Worm (Caenorhabditis elegans) whole organism, late embryonic: ENCODE measurements around the gene pgp-12.

Experiments
- T23F11.4 ChIP-seq: fragments of 200-800 bp; sonication (Bioruptor generic); optimal IDR thresholded peaks from 2 replicates; lab custom pipeline; 2018; ENCODE audit warnings: mild to moderate bottlenecking, missing genetic modification characterization, missing compliant biosample characterization
- ama-1 ChIP-seq: fragments of 150-350 bp; optimal IDR thresholded peaks from 2 replicates; lab custom pipeline; 2014
- ceh-19 ChIP-seq: fragments of 200-800 bp; sonication (Bioruptor generic); optimal IDR thresholded peaks from 2 replicates; lab custom pipeline; 2018; ENCODE audit warnings: mild to moderate bottlenecking, missing genetic modification characterization, missing compliant biosample characterization
- ceh-22 ChIP-seq: sonication (generic microtip); optimal IDR thresholded peaks from 2 replicates; lab custom pipeline; 2017; ENCODE audit warnings: missing biosample characterization, missing genetic modification characterization
- ceh-24 ChIP-seq: sonication (generic microtip); optimal IDR thresholded peaks from 2 replicates; lab custom pipeline; 2016; ENCODE audit warnings: mild to moderate bottlenecking, missing genetic modification characterization, missing compliant biosample characterization
- che-1 ChIP-seq: sonication (generic microtip); optimal IDR thresholded peaks from 2 replicates; lab custom pipeline; 2016; ENCODE audit warnings: mild to moderate bottlenecking, missing genetic modification characterization, missing compliant biosample characterization
- dve-1 ChIP-seq: sonication (generic microtip); optimal IDR thresholded peaks from 2 replicates; lab custom pipeline; 2017; ENCODE audit warnings: antibody characterized with exemption, mild to moderate bottlenecking, missing genetic modification characterization, missing compliant biosample characterization
- elt-2 ChIP-seq: sonication (generic microtip); optimal IDR thresholded peaks from 2 replicates; lab custom pipeline; 2016; ENCODE audit warnings: missing genetic modification reagents, missing genetic modification characterization, missing compliant biosample characterization
- elt-4 ChIP-seq: sonication (generic microtip); optimal IDR thresholded peaks from 2 replicates; lab custom pipeline; 2016; ENCODE audit warnings: missing genetic modification characterization, missing compliant biosample characterization
- ets-4 ChIP-seq: sonication (generic microtip); optimal IDR thresholded peaks from 2 replicates; lab custom pipeline; 2016; ENCODE audit warnings: missing genetic modification characterization, missing compliant biosample characterization
- eyg-1 ChIP-seq: sonication (generic microtip); optimal IDR thresholded peaks from 2 replicates; lab custom pipeline; 2016; ENCODE audit warnings: missing genotype, missing genetic modification characterization, missing compliant biosample characterization
- fkh-6 ChIP-seq: sonication (generic microtip); optimal IDR thresholded peaks from 2 replicates; lab custom pipeline; 2016; ENCODE audit warnings: missing genetic modification characterization, missing compliant biosample characterization
- gmeb-2 ChIP-seq: sonication (generic microtip); optimal IDR thresholded peaks from 2 replicates; lab custom pipeline; 2016; ENCODE audit warnings: missing genetic modification characterization, inconsistent platforms, missing compliant biosample characterization
- hlh-6 ChIP-seq: sonication (generic microtip); optimal IDR thresholded peaks from 2 replicates; lab custom pipeline; 2016; ENCODE audit warnings: missing genotype, missing genetic modification characterization, missing compliant biosample characterization
- lim-6 ChIP-seq: sonication (generic microtip); optimal IDR thresholded peaks from 2 replicates; lab custom pipeline; 2016; ENCODE audit warnings: missing genetic modification characterization, missing compliant biosample characterization
- madf-2 ChIP-seq: sonication (generic microtip); optimal IDR thresholded peaks from 2 replicates; lab custom pipeline; 2017; ENCODE audit warnings: missing genetic modification characterization, missing compliant biosample characterization
- mec-3 ChIP-seq: sonication (generic microtip); optimal IDR thresholded peaks from 2 replicates; lab custom pipeline; 2016; ENCODE audit warnings: borderline replicate concordance, missing genetic modification characterization, missing compliant biosample characterization
- nhr-232 ChIP-seq: sonication (generic microtip); optimal IDR thresholded peaks from 2 replicates; lab custom pipeline; 2016; ENCODE audit warnings: missing genetic modification characterization, missing compliant biosample characterization
- npax-4 ChIP-seq: sonication (generic microtip); optimal IDR thresholded peaks from 2 replicates; lab custom pipeline; 2016; ENCODE audit warnings: missing genetic modification characterization, missing compliant biosample characterization
- odd-2 ChIP-seq: sonication (generic microtip); optimal IDR thresholded peaks from 2 replicates; lab custom pipeline; 2017; ENCODE audit warnings: antibody characterized with exemption, mild to moderate bottlenecking, missing genetic modification characterization, missing compliant biosample characterization
- pag-3 ChIP-seq: sonication (generic microtip); optimal IDR thresholded peaks from 2 replicates; lab custom pipeline; 2016; ENCODE audit warnings: missing compliant biosample characterization, missing genetic modification characterization, borderline replicate concordance
- pat-9 ChIP-seq: fragments of 200-800 bp; sonication (Bioruptor generic); optimal IDR thresholded peaks from 2 replicates; lab custom pipeline; 2018; ENCODE audit warnings: mild to moderate bottlenecking, missing genetic modification characterization, moderate library complexity, missing compliant biosample characterization
- pax-1 ChIP-seq: fragments of 150-350 bp; optimal IDR thresholded peaks from 2 replicates; lab custom pipeline; 2014; ENCODE audit warnings: missing biosample characterization, missing genetic modification characterization
- pros-1 ChIP-seq: fragments of 150-350 bp; optimal IDR thresholded peaks from 2 replicates; lab custom pipeline; 2014; ENCODE audit warnings: missing biosample characterization, missing genetic modification reagents, missing genetic modification characterization
- ref-2 ChIP-seq: sonication (generic microtip); optimal IDR thresholded peaks from 2 replicates; lab custom pipeline; 2016; ENCODE audit warnings: missing genetic modification characterization, missing compliant biosample characterization
- rnt-1 ChIP-seq: sonication (generic microtip); optimal IDR thresholded peaks from 2 replicates; lab custom pipeline; 2016; ENCODE audit warnings: missing genetic modification characterization, missing compliant biosample characterization
- sdc-2 ChIP-seq: sonication (generic microtip); optimal IDR thresholded peaks from 2 replicates; lab custom pipeline; 2016; ENCODE audit warnings: missing genotype, missing genetic modification characterization, missing compliant biosample characterization
- ttx-3 ChIP-seq: sonication (generic microtip); optimal IDR thresholded peaks from 2 replicates; lab custom pipeline; 2016; ENCODE audit warnings: missing genetic modification reagents, missing genetic modification characterization, missing compliant biosample characterization
- unc-3 ChIP-seq, 2 experiments: fragments of 200-800 bp in 1 of 2; sonication (Bioruptor generic) in 1 of 2; sonication (generic microtip) in 1 of 2; conservative IDR thresholded peaks in 1 of 2; optimal IDR thresholded peaks in 1 of 2; 2 replicates each; pipeline versions ENCODE4 v1.3.6 to Lab custom; 2016 to 2022; ENCODE audit warnings: missing compliant biosample characterization in 2 of 2, missing genetic modification characterization in 2 of 2, missing genetic modification reagents in 1 of 2
- unc-55 ChIP-seq: sonication (generic microtip); optimal IDR thresholded peaks from 2 replicates; lab custom pipeline; 2017; ENCODE audit warnings: missing biosample characterization, missing genetic modification reagents, missing genetic modification characterization
- unc-86 ChIP-seq: sonication (generic microtip); optimal IDR thresholded peaks from 2 replicates; lab custom pipeline; 2016; ENCODE audit warnings: missing genetic modification characterization, missing compliant biosample characterization

pgp-12 gene

ce11 chrX:12726129-12726528 is 5.5 kb upstream of the pgp-12 start:
- TF ChIP-seq sdc-2 (tag; lab: Kevin White, UChicago) (no peak), rnt-1 (tag; lab: Kevin White, UChicago) (no peak), mec-3 (no peak), unc-86 (tag; lab: Kevin White, UChicago) (no peak), npax-4 (tag; lab: Kevin White, UChicago) (no peak), ama-1 (lab: Kevin White, UChicago) (no peak), hlh-6 (tag; lab: Kevin White, UChicago) (no peak), pros-1 (tag; lab: Kevin White, UChicago) (no peak), fkh-6 (tag; lab: Kevin White, UChicago) (no peak), gmeb-2 (tag; lab: Kevin White, UChicago) (no peak), dve-1 (tag; lab: Kevin White, UChicago) (no peak), ceh-19 (no peak), pax-1 (tag; lab: Kevin White, UChicago) (no peak), ets-4 (tag; lab: Kevin White, UChicago) (no peak), pat-9 (tag; lab: Kevin White, UChicago) (no peak), unc-3 (GFP tag; conservative IDR thresholded peaks at IDR 0.05; lab: Robert Waterston, UW) (no peak), unc-3 (tag; optimal IDR thresholded peaks at IDR 0.05; lab: Kevin White, UChicago) (no peak), unc-55 (GFP tag; lab: Kevin White, UChicago) (no peak), T23F11.4 (GFP tag; lab: Kevin White, UChicago) (no peak)

- TF ChIP-seq odd-2 (tag; lab: Kevin White, UChicago) (no peak), elt-2 (tag; lab: Kevin White, UChicago) (peak; percentile 11), sdc-2 (tag; lab: Kevin White, UChicago) (peak; percentile 96)
- TF ChIP-seq, all 69 proteins: peak for 2
Observed at ce11 chrX:12730075-12730474, 1.5 kb upstream of the pgp-12 start.

- no peak for TF ChIP-seq ceh-22 (tag; lab: Kevin White, UChicago)
- TF ChIP-seq ref-2 (tag; lab: Kevin White, UChicago), result no peak
- no peak for TF ChIP-seq ttx-3 (tag; lab: Kevin White, UChicago)
- TF ChIP-seq elt-4 (tag; lab: Kevin White, UChicago), result no peak
- TF ChIP-seq nhr-232 (tag; lab: Kevin White, UChicago), result no peak
- TF ChIP-seq madf-2 (tag; lab: Kevin White, UChicago), result no peak
- no peak for TF ChIP-seq npax-4 (tag; lab: Kevin White, UChicago)
- no peak for TF ChIP-seq eyg-1 (tag; lab: Kevin White, UChicago)
- no peak for TF ChIP-seq pag-3 (tag; lab: Kevin White, UChicago)
Observed at ce11 chrX:12738454-12738853, 6.8 kb downstream of the pgp-12 start, which contains the start of gene pgp-13. Gene pgp-13 (plus strand): TSS chrX:12738754.

DNA sequence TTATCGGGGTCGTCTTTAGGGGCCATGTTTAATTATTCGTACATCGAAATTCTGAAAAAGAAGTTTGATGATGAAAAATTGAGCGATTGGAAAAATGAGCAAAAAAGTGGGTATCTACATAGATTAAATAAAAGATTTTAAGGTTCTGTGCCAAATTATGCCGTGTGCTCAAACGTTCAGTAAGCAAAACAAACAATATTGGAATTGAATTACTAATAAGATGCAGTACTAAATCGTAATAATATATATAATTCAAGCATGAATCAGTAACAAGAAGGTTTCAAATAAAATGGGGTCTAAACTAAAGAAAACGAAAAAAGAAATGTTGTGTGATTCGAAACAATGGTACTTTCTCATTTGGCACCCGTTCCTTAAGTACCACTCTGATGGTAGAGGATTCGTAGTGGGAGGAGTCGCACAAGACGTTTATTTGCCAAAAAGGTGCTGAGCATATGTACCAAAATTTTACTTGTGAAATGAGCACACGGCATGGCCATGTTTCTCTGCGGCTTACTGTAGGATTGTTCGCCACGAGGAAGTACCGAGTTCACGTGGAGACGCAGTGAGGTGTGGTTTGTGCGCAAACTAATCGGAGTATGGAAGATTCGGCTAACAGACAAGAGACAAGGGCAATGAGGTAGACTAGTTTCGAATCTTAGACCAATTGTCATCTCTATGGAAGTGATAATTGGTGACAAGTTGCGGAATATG is 18.1 kb downstream of the pgp-12 start, which contains the start of gene pgp-14:
TSS of gene pgp-14 (minus strand) at position 51 of the 711 bp plus-strand sequence.
- TF ChIP-seq sdc-2 (tag; lab: Kevin White, UChicago), result peak; percentile 1
- no peak for TF ChIP-seq lim-6 (tag; lab: Kevin White, UChicago)
- TF ChIP-seq, all 69 proteins: peak for 1

- TF ChIP-seq ceh-19, result no peak
- no peak for TF ChIP-seq lim-6 (tag; lab: Kevin White, UChicago)
- TF ChIP-seq ceh-24, result no peak
- no peak for TF ChIP-seq che-1 (tag; lab: Kevin White, UChicago)
- TF ChIP-seq pros-1 (tag; lab: Kevin White, UChicago), result no peak
Observed at ce11 chrX:12750805-12751204, 19.2 kb downstream of the pgp-12 start.
